Fruit fly (Drosophila melanogaster): ENCODE data around the gene SH3PX1.

The SH3PX1 gene

DNA sequence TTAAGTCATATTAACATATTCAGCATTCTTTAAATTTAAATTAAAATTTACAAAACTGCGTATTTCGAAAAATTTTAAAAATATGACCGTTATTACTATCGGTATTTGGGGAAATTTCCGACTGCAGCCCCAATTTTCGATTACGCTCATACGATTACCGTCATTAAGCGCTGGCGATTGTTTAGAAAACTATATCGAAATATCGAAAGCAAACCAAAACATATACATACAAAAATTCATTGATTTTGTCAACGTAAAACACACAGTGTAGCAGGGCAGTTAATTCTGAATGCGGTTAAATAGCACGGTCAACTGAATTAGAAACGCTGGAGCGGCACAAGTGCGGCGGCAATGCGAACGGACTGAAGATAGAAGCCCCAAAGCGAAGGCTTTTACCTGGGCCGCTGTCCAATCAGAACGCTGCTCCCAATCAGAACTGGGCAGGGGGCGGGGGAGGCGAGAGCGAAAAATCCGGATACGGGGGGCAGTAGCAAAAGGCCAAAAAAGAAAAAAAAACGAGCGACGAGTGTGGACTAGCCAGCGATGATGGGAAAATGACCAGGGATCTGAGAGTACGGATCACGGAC, 9.4 kb downstream of the SH3PX1 start, which contains the start of gene CG16711 (continued):
- no peak for TF ChIP-seq pan (optimal IDR thresholded peaks at IDR 0.05)
- TF ChIP-seq pan (GFP tag; optimal IDR thresholded peaks at IDR 0.05 in 1 of 2, IDR thresholded peaks at IDR 0.05 in 1 of 2) = no peak
- no peak for TF ChIP-seq CG32532 (GFP tag; IDR thresholded peaks at IDR 0.05)
- no peak for TF ChIP-seq CG13775 (GFP tag; optimal IDR thresholded peaks at IDR 0.05)
- peak; percentile 40 for TF ChIP-seq Elba2 (GFP tag; optimal IDR thresholded peaks at IDR 0.05)
- peak; percentile 96 for TF ChIP-seq HLH4C (GFP tag; IDR thresholded peaks at IDR 0.05; ENCODE audit: partially characterized antibody)
- TF ChIP-seq amos (GFP tag; IDR thresholded peaks at IDR 0.05; ENCODE audit: partially characterized antibody) = peak; percentile 95; the same call in 1 of the 2 replicates
- TF ChIP-seq Meics (GFP tag; optimal IDR thresholded peaks at IDR 0.05) = no peak
- TF ChIP-seq CG4854 (GFP tag; optimal IDR thresholded peaks at IDR 0.05) = no peak
- no peak for TF ChIP-seq CG8924 (tag; optimal IDR thresholded peaks at IDR 0.05)
- TF ChIP-seq prd (optimal IDR thresholded peaks at IDR 0.05) = no peak
- TF ChIP-seq prd (GFP tag; IDR thresholded peaks at IDR 0.05) = no peak
- TF ChIP-seq bowl (GFP tag; IDR thresholded peaks at IDR 0.05) = no peak
- peak; percentile 96 for TF ChIP-seq tna (GFP tag; IDR thresholded peaks at IDR 0.05; ENCODE audit: partially characterized antibody)
- TF ChIP-seq Scr (GFP tag; IDR thresholded peaks at IDR 0.05; ENCODE audit: partially characterized antibody) = peak; percentile 92
- TF ChIP-seq Lpt (GFP tag; optimal IDR thresholded peaks at IDR 0.05) = no peak
- TF ChIP-seq mirr (GFP tag; optimal IDR thresholded peaks at IDR 0.05) = no peak
- TF ChIP-seq CG42726 (GFP tag; IDR thresholded peaks at IDR 0.05; ENCODE audit: partially characterized antibody) = peak; percentile 94
- TF ChIP-seq Nf-YA (GFP tag; IDR thresholded peaks at IDR 0.05) = 0 out of 2 replicates have a peak, but pooled peaks have one; percentile 6
- no peak for TF ChIP-seq cas (GFP tag; IDR thresholded peaks at IDR 0.05)
- TF ChIP-seq Drgx (GFP tag; IDR thresholded peaks at IDR 0.05) = no peak
- peak; percentile 3 for TF ChIP-seq CG10147 (GFP tag; optimal IDR thresholded peaks at IDR 0.05)
- TF ChIP-seq phol (tag; optimal IDR thresholded peaks at IDR 0.05) = peak; percentile 11
- TF ChIP-seq CG2889 (GFP tag; IDR thresholded peaks at IDR 0.05) = no peak
- TF ChIP-seq crol (GFP tag; IDR thresholded peaks at IDR 0.05) = peak; percentile 79
- no peak for TF ChIP-seq CG1602 (GFP tag; optimal IDR thresholded peaks at IDR 0.05)
- no peak for TF ChIP-seq CHES-1-like (GFP tag; optimal IDR thresholded peaks at IDR 0.05)
- TF ChIP-seq psq (GFP tag; optimal IDR thresholded peaks at IDR 0.05) = no peak
- TF ChIP-seq CG15601 (tag; optimal IDR thresholded peaks at IDR 0.05) = peak; percentile 18
- no peak for TF ChIP-seq nau (GFP tag; optimal IDR thresholded peaks at IDR 0.05)
- TF ChIP-seq Ptx1 (GFP tag; IDR thresholded peaks at IDR 0.05) = no peak
- TF ChIP-seq bbx (GFP tag; IDR thresholded peaks at IDR 0.05; ENCODE audit: partially characterized antibody) = peak; percentile 96
- no peak for TF ChIP-seq cato (GFP tag; optimal IDR thresholded peaks at IDR 0.05; ENCODE audit: borderline replicate concordance)
- TF ChIP-seq Dek (tag; optimal IDR thresholded peaks at IDR 0.05) = no peak
- TF ChIP-seq inv (GFP tag; IDR thresholded peaks at IDR 0.05; ENCODE audit: partially characterized antibody) = peak; percentile 89
- peak; percentile 63 for TF ChIP-seq CG4617 (GFP tag; optimal IDR thresholded peaks at IDR 0.05; ENCODE audit: borderline replicate concordance)
- TF ChIP-seq ind (GFP tag; optimal IDR thresholded peaks at IDR 0.05) = no peak
- TF ChIP-seq Doc2 (GFP tag; IDR thresholded peaks at IDR 0.05) = no peak
- no peak for TF ChIP-seq slbo (GFP tag; IDR thresholded peaks at IDR 0.05)
- TF ChIP-seq fu2 (GFP tag; optimal IDR thresholded peaks at IDR 0.05) = no peak
- no peak for TF ChIP-seq pnt (GFP tag; optimal IDR thresholded peaks at IDR 0.05)
- TF ChIP-seq PHDP (tag; optimal IDR thresholded peaks at IDR 0.05) = no peak
- peak; percentile 95 for TF ChIP-seq Opbp (GFP tag; IDR thresholded peaks at IDR 0.05; ENCODE audit: partially characterized antibody)
- no peak for TF ChIP-seq jing (GFP tag; optimal IDR thresholded peaks at IDR 0.05)
- TF ChIP-seq CG16813 (GFP tag; IDR thresholded peaks at IDR 0.05; ENCODE audit: partially characterized antibody) = peak; percentile 87
- TF ChIP-seq Mes4 (GFP tag; optimal IDR thresholded peaks at IDR 0.05) = no peak
- TF ChIP-seq Awh (GFP tag; IDR thresholded peaks at IDR 0.05) = no peak
- no peak for TF ChIP-seq Hr78 (GFP tag; optimal IDR thresholded peaks at IDR 0.05)
- TF ChIP-seq CG12299 (tag; optimal IDR thresholded peaks at IDR 0.05) = no peak
- no peak for TF ChIP-seq her (GFP tag; optimal IDR thresholded peaks at IDR 0.05)

Measured in whole organism, embryonic.